Worm (Caenorhabditis elegans) whole organism, L2 larva: ENCODE results near the gene Y55F3AM.21.

Experiments
- aly-2 ChIP-seq: fragments of 150-350 bp; optimal IDR thresholded peaks from 2 replicates; lab custom pipeline; 2014; ENCODE audit warnings: missing biosample characterization, missing genetic modification characterization
- ama-1 ChIP-seq: fragments of 150-350 bp; optimal IDR thresholded peaks from 2 replicates; lab custom pipeline; 2018; ENCODE audit warnings: inconsistent platforms
- ceh-82 ChIP-seq: fragments of 150-350 bp; optimal IDR thresholded peaks from 2 replicates; lab custom pipeline; 2014; ENCODE audit warnings: missing biosample characterization, missing genetic modification characterization
- sem-4 ChIP-seq: fragments of 150-350 bp; optimal IDR thresholded peaks from 2 replicates; lab custom pipeline; 2014; ENCODE audit warnings: missing biosample characterization, missing genetic modification reagents, missing genetic modification characterization

ce11 chrIV:1011776-1012175 lies 39.7 kb downstream of the Y55F3AM.21 start:
- TF ChIP-seq ceh-82: no peak
- TF ChIP-seq sem-4: no peak
- no peak for TF ChIP-seq ama-1 (lab: Kevin White, UChicago)
- TF ChIP-seq aly-2: no peak
